Fruit fly (Drosophila melanogaster) whole organism, prepupa: ENCODE data around the gene Gyc88E.

Experiments used
- Blimp-1 ChIP-seq: fragments of 200-800 bp; sonication (Bioruptor generic); optimal IDR thresholded peaks from 3 replicates; lab custom pipeline; 2017; ENCODE audit warnings: missing biosample characterization, missing genetic modification characterization, mild to moderate bottlenecking, moderate library complexity, missing genetic modification reagents
- CG31627 ChIP-seq: fragments of 200-800 bp; sonication (Bioruptor generic); optimal IDR thresholded peaks from 3 replicates; lab custom pipeline; 2016; ENCODE audit warnings: missing biosample characterization, missing genetic modification characterization
- CG34406 ChIP-seq: fragments of 200-800 bp; sonication (Bioruptor generic); optimal IDR thresholded peaks from 3 replicates; lab custom pipeline; 2016; ENCODE audit warnings: missing biosample characterization, missing genetic modification characterization
- CG6854 ChIP-seq: fragments of 200-800 bp; sonication (Bioruptor generic); optimal IDR thresholded peaks from 2 replicates; lab custom pipeline; 2017; ENCODE audit warnings: missing biosample characterization, mild to moderate bottlenecking, missing genetic modification characterization
- CG8632 ChIP-seq: fragments of 200-800 bp; sonication (Bioruptor generic); optimal IDR thresholded peaks from 3 replicates; lab custom pipeline; 2016; ENCODE audit warnings: missing biosample characterization, missing genetic modification characterization
- Sox102F ChIP-seq: fragments of 200-800 bp; sonication (Bioruptor generic); optimal IDR thresholded peaks from 2 replicates; lab custom pipeline; 2016; ENCODE audit warnings: missing biosample characterization, mild to moderate bottlenecking, missing genetic modification characterization
- acj6 ChIP-seq: fragments of 200-800 bp; sonication (Bioruptor generic); optimal IDR thresholded peaks from 3 replicates; lab custom pipeline; 2016; ENCODE audit warnings: missing biosample characterization, missing genetic modification characterization
- dsx ChIP-seq: fragments of 200-800 bp; optimal IDR thresholded peaks from 3 replicates; lab custom pipeline; 2019; ENCODE audit warnings: missing biosample characterization, mild to moderate bottlenecking, missing genetic modification characterization, moderate library complexity; ENCODE audit not compliant: poor library complexity, severe bottlenecking
- eg ChIP-seq: fragments of 200-800 bp; sonication (Bioruptor generic); IDR thresholded peaks from 3 replicates; pipeline ENCODE4 v1.3.6; 2022; ENCODE audit warnings: missing biosample characterization, missing genetic modification characterization
- fkh ChIP-seq: fragments of 200-800 bp; sonication (Bioruptor generic); optimal IDR thresholded peaks from 3 replicates; lab custom pipeline; 2017; ENCODE audit warnings: missing biosample characterization, mild to moderate bottlenecking, missing genetic modification characterization, moderate library complexity
- lz ChIP-seq: fragments of 200-800 bp; sonication (Bioruptor generic); optimal IDR thresholded peaks from 3 replicates; lab custom pipeline; 2016; ENCODE audit warnings: missing biosample characterization, missing genetic modification characterization
- net ChIP-seq: fragments of 200-800 bp; sonication (Bioruptor generic); optimal IDR thresholded peaks from 3 replicates; lab custom pipeline; 2016; ENCODE audit warnings: missing biosample characterization, missing genetic modification characterization

dm6 chr3R:15197373-15197772 lies 47.2 kb downstream of the Gyc88E start:
- TF ChIP-seq Sox102F (GFP tag; lab: Kevin White, UChicago) (no peak), net (GFP tag; lab: Kevin White, UChicago) (no peak), fkh (GFP tag; lab: Kevin White, UChicago) (peak; percentile 60), CG34406 (GFP tag; lab: Kevin White, UChicago) (no peak), CG31627 (no peak), lz (GFP tag; lab: Kevin White, UChicago) (no peak), acj6 (GFP tag; lab: Kevin White, UChicago) (no peak), CG8632 (GFP tag; lab: Kevin White, UChicago) (no peak), Blimp-1 (GFP tag; lab: Kevin White, UChicago) (no peak), eg (GFP tag; lab: Robert Waterston, UW) (no peak), CG6854 (no peak), dsx (GFP tag; lab: Kevin White, UChicago) (no peak)
